Fruit fly (Drosophila melanogaster) whole organism, embryonic: Measurements from ENCODE around the gene Inx7.
A peak's percentile ranks its signal among the peaks of the same experiment; 100 is the strongest.

Source experiments
- BEAF-32 ChIP-seq: fragments of 200-800 bp; sonication (Bioruptor generic); optimal IDR thresholded peaks from 3 replicates; lab custom pipeline; 2017; ENCODE audit warnings: missing biosample characterization, missing genetic modification characterization, mild to moderate bottlenecking, moderate library complexity, missing genetic modification reagents
- CG12744 ChIP-seq: fragments of 200-800 bp; sonication (Bioruptor generic); optimal IDR thresholded peaks from 2 replicates; lab custom pipeline; 2016; ENCODE audit warnings: missing biosample characterization, missing genetic modification characterization
- CG13894 ChIP-seq: fragments of 200-800 bp; sonication (Bioruptor generic); optimal IDR thresholded peaks from 3 replicates; lab custom pipeline; 2018; ENCODE audit warnings: missing biosample characterization, mild to moderate bottlenecking, missing genetic modification characterization, moderate library complexity
- CG7987 ChIP-seq: fragments of 200-800 bp; sonication (Bioruptor generic); optimal IDR thresholded peaks from 2 replicates; lab custom pipeline; 2018; ENCODE audit warnings: missing biosample characterization, mild to moderate bottlenecking, missing genetic modification characterization, moderate library complexity
- HmgZ ChIP-seq: fragments of 200-800 bp; sonication (Bioruptor generic); optimal IDR thresholded peaks from 2 replicates; lab custom pipeline; 2018; ENCODE audit warnings: missing biosample characterization, mild to moderate bottlenecking, missing genetic modification characterization
- ash1 ChIP-seq: fragments of 200-800 bp; sonication (Bioruptor generic); optimal IDR thresholded peaks from 2 replicates; lab custom pipeline; 2018; ENCODE audit warnings: missing biosample characterization, mild to moderate bottlenecking, missing genetic modification characterization
- tio ChIP-seq: fragments of 200-800 bp; sonication (Bioruptor generic); optimal IDR thresholded peaks from 2 replicates; lab custom pipeline; 2017; ENCODE audit warnings: missing biosample characterization, missing genetic modification characterization, inconsistent platforms
- unc-4 ChIP-seq: fragments of 200-800 bp; sonication (Bioruptor generic); IDR thresholded peaks from 2 replicates; pipeline ENCODE4 v1.3.6; 2022; ENCODE audit warnings: missing biosample characterization, missing genetic modification characterization; ENCODE audit not compliant: partially characterized antibody

dm6 chrX:6969364-6970137 is 23.9 kb downstream of the Inx7 start, which contains the start of gene CG4586:
- TF ChIP-seq CG7987, result peak; percentile 95
- TF ChIP-seq HmgZ (tag; lab: Kevin White, UChicago), result peak; percentile 97
- peak; percentile 91 for TF ChIP-seq ash1 (GFP tag; lab: Kevin White, UChicago)
- peak; percentile 87 for TF ChIP-seq tio
- peak; percentile 95 for TF ChIP-seq CG13894 (tag; lab: Kevin White, UChicago)
- TF ChIP-seq BEAF-32 (GFP tag; lab: Kevin White, UChicago), result peak; percentile 5
- TF ChIP-seq CG12744 (GFP tag; lab: Kevin White, UChicago), result peak; percentile 95
- TF ChIP-seq unc-4 (GFP tag; lab: Robert Waterston, UW), result no peak
